Fruit fly (Drosophila melanogaster) whole organism, prepupa: ENCODE measurements around the gene Mp.

Source experiments
- CG10669 ChIP-seq: fragments of 200-800 bp; sonication (Bioruptor generic); optimal IDR thresholded peaks from 3 replicates; lab custom pipeline; 2018; ENCODE audit warnings: missing biosample characterization, mild to moderate bottlenecking, missing genetic modification characterization, moderate library complexity
- CG11294 ChIP-seq: fragments of 200-800 bp; sonication (Bioruptor generic); IDR thresholded peaks from 2 replicates; pipeline ENCODE4 v1.3.6; 2022; ENCODE audit warnings: missing biosample characterization, missing genetic modification characterization
- CG11762 ChIP-seq: fragments of 200-800 bp; sonication (Bioruptor generic); optimal IDR thresholded peaks from 3 replicates; lab custom pipeline; 2016; ENCODE audit warnings: missing biosample characterization, missing genetic modification characterization; ENCODE audit not compliant: insufficient read depth
- CG11902 ChIP-seq: fragments of 200-800 bp; sonication (Bioruptor generic); optimal IDR thresholded peaks from 3 replicates; lab custom pipeline; 2016; ENCODE audit warnings: missing biosample characterization, missing genetic modification characterization
- CG1621 ChIP-seq: fragments of 200-800 bp; sonication (Bioruptor generic); optimal IDR thresholded peaks from 3 replicates; lab custom pipeline; 2018; ENCODE audit warnings: missing biosample characterization, mild to moderate bottlenecking, missing genetic modification characterization
- CG3032 ChIP-seq: fragments of 200-800 bp; optimal IDR thresholded peaks from 2 replicates; lab custom pipeline; 2019; ENCODE audit warnings: missing biosample characterization, mild to moderate bottlenecking, missing genetic modification characterization, moderate library complexity
- CG31627 ChIP-seq: fragments of 200-800 bp; sonication (Bioruptor generic); optimal IDR thresholded peaks from 3 replicates; lab custom pipeline; 2016; ENCODE audit warnings: missing biosample characterization, missing genetic modification characterization
- CG32006 ChIP-seq: fragments of 200-800 bp; sonication (Bioruptor generic); optimal IDR thresholded peaks from 3 replicates; lab custom pipeline; 2017; ENCODE audit warnings: missing biosample characterization, mild to moderate bottlenecking, missing genetic modification characterization
- CG3919 ChIP-seq: fragments of 200-800 bp; sonication (Bioruptor generic); optimal IDR thresholded peaks from 3 replicates; lab custom pipeline; 2016; ENCODE audit warnings: missing biosample characterization, missing genetic modification characterization
- CG6276 ChIP-seq: fragments of 200-800 bp; sonication (Bioruptor generic); optimal IDR thresholded peaks from 2 replicates; lab custom pipeline; 2017; ENCODE audit warnings: missing biosample characterization, mild to moderate bottlenecking, missing genetic modification characterization
- CG6792 ChIP-seq: fragments of 200-800 bp; sonication (Bioruptor generic); optimal IDR thresholded peaks from 3 replicates; lab custom pipeline; 2016; ENCODE audit warnings: missing biosample characterization, missing genetic modification characterization
- CG6808 ChIP-seq: fragments of 200-800 bp; sonication (Bioruptor generic); optimal IDR thresholded peaks from 3 replicates; lab custom pipeline; 2017; ENCODE audit warnings: missing biosample characterization, missing genetic modification characterization, mild to moderate bottlenecking, moderate library complexity, missing genetic modification reagents
- CG8119 ChIP-seq: fragments of 200-800 bp; sonication (Bioruptor generic); IDR thresholded peaks from 3 replicates; pipeline ENCODE4 v1.3.6; 2022; ENCODE audit warnings: missing biosample characterization, missing genetic modification characterization
- CG8319 ChIP-seq: fragments of 200-800 bp; sonication (Bioruptor generic); optimal IDR thresholded peaks from 3 replicates; lab custom pipeline; 2016; ENCODE audit warnings: missing biosample characterization, missing genetic modification characterization
- CG8632 ChIP-seq: fragments of 200-800 bp; sonication (Bioruptor generic); optimal IDR thresholded peaks from 3 replicates; lab custom pipeline; 2016; ENCODE audit warnings: missing biosample characterization, missing genetic modification characterization
- CG9139 ChIP-seq: fragments of 200-800 bp; sonication (Bioruptor generic); optimal IDR thresholded peaks from 3 replicates; lab custom pipeline; 2017; ENCODE audit warnings: missing biosample characterization, mild to moderate bottlenecking, missing genetic modification characterization
- Eip78C ChIP-seq: fragments of 200-800 bp; sonication (Bioruptor generic); peaks from one replicate; lab custom pipeline; 2016; ENCODE audit warnings: missing biosample characterization, missing genetic modification characterization
- Eip93F ChIP-seq: fragments of 200-800 bp; sonication (Bioruptor generic); optimal IDR thresholded peaks from 2 replicates; lab custom pipeline; 2016; ENCODE audit warnings: missing biosample characterization, mild to moderate bottlenecking, missing genetic modification characterization
- Ets96B ChIP-seq: fragments of 200-800 bp; optimal IDR thresholded peaks from 2 replicates; lab custom pipeline; 2019; ENCODE audit warnings: missing biosample characterization, mild to moderate bottlenecking, missing genetic modification characterization, moderate library complexity
- Gug ChIP-seq: fragments of 200-800 bp; sonication (Bioruptor generic); IDR thresholded peaks from 2 replicates; pipeline ENCODE4 v1.3.6; 2022; ENCODE audit warnings: missing biosample characterization, missing genetic modification characterization
- Hr39 ChIP-seq: fragments of 200-800 bp; sonication (Bioruptor generic); optimal IDR thresholded peaks from 2 replicates; lab custom pipeline; 2016; ENCODE audit warnings: missing biosample characterization, missing genetic modification characterization
- Met ChIP-seq: fragments of 200-800 bp; sonication (Bioruptor generic); optimal IDR thresholded peaks from 3 replicates; lab custom pipeline; 2016; ENCODE audit warnings: missing biosample characterization, missing genetic modification characterization
- OdsH ChIP-seq: fragments of 200-800 bp; sonication (Bioruptor generic); optimal IDR thresholded peaks from 3 replicates; lab custom pipeline; 2016; ENCODE audit warnings: missing biosample characterization, missing genetic modification characterization
- Smox ChIP-seq: fragments of 200-800 bp; sonication (Bioruptor generic); optimal IDR thresholded peaks from 3 replicates; lab custom pipeline; 2016; ENCODE audit warnings: missing biosample characterization, missing genetic modification characterization
- Sox102F ChIP-seq: fragments of 200-800 bp; sonication (Bioruptor generic); optimal IDR thresholded peaks from 2 replicates; lab custom pipeline; 2016; ENCODE audit warnings: missing biosample characterization, mild to moderate bottlenecking, missing genetic modification characterization
- Sox14 ChIP-seq: fragments of 200-800 bp; sonication (Bioruptor generic); optimal IDR thresholded peaks from 3 replicates; lab custom pipeline; 2016; ENCODE audit warnings: missing biosample characterization, missing genetic modification characterization
- dac ChIP-seq: fragments of 200-800 bp; sonication (Bioruptor generic); optimal IDR thresholded peaks from 2 replicates; lab custom pipeline; 2017; ENCODE audit warnings: missing biosample characterization, mild to moderate bottlenecking, missing genetic modification characterization
- eg ChIP-seq: fragments of 200-800 bp; sonication (Bioruptor generic); IDR thresholded peaks from 3 replicates; pipeline ENCODE4 v1.3.6; 2022; ENCODE audit warnings: missing biosample characterization, missing genetic modification characterization
- fd85E ChIP-seq: fragments of 200-800 bp; sonication (Bioruptor generic); optimal IDR thresholded peaks from 3 replicates; lab custom pipeline; 2016; ENCODE audit warnings: missing biosample characterization, missing genetic modification characterization
- fkh ChIP-seq: fragments of 200-800 bp; sonication (Bioruptor generic); optimal IDR thresholded peaks from 3 replicates; lab custom pipeline; 2017; ENCODE audit warnings: missing biosample characterization, mild to moderate bottlenecking, missing genetic modification characterization, moderate library complexity
- lz ChIP-seq: fragments of 200-800 bp; sonication (Bioruptor generic); optimal IDR thresholded peaks from 3 replicates; lab custom pipeline; 2016; ENCODE audit warnings: missing biosample characterization, missing genetic modification characterization
- net ChIP-seq: fragments of 200-800 bp; sonication (Bioruptor generic); optimal IDR thresholded peaks from 3 replicates; lab custom pipeline; 2016; ENCODE audit warnings: missing biosample characterization, missing genetic modification characterization
- pdm3 ChIP-seq: fragments of 200-800 bp; sonication (Bioruptor generic); optimal IDR thresholded peaks from 3 replicates; lab custom pipeline; 2016; ENCODE audit warnings: missing biosample characterization, missing genetic modification characterization
- salr ChIP-seq, 2 experiments: fragments of 200-800 bp; sonication (Bioruptor generic); optimal IDR thresholded peaks; 3 replicates each; lab custom pipeline; 2016 to 2018; ENCODE audit warnings: missing biosample characterization in 2 of 2, missing genetic modification characterization in 2 of 2, mild to moderate bottlenecking in 1 of 2
- spab ChIP-seq: fragments of 200-800 bp; sonication (Bioruptor generic); optimal IDR thresholded peaks from 2 replicates; lab custom pipeline; 2017; ENCODE audit warnings: missing biosample characterization, mild to moderate bottlenecking, missing genetic modification characterization, missing genetic modification reagents
- ss ChIP-seq, 2 experiments: fragments of 200-800 bp; sonication (Bioruptor generic); optimal IDR thresholded peaks; 2 replicates in 1 of 2; 3 replicates in 1 of 2; lab custom pipeline; 2017 to 2018; ENCODE audit warnings: mild to moderate bottlenecking in 2 of 2, missing biosample characterization in 2 of 2, missing genetic modification characterization in 2 of 2, moderate library complexity in 1 of 2
- svp ChIP-seq: fragments of 200-800 bp; sonication (Bioruptor generic); peaks from one replicate; lab custom pipeline; 2016; ENCODE audit warnings: missing biosample characterization, missing genetic modification characterization
- topi ChIP-seq: fragments of 200-800 bp; sonication (Bioruptor generic); optimal IDR thresholded peaks from 3 replicates; lab custom pipeline; 2016; ENCODE audit warnings: missing biosample characterization, missing genetic modification characterization
- vri ChIP-seq: fragments of 200-800 bp; sonication (Bioruptor generic); optimal IDR thresholded peaks from 3 replicates; lab custom pipeline; 2016; ENCODE audit warnings: missing biosample characterization, mild to moderate bottlenecking, missing genetic modification characterization

Mp gene

DNA sequence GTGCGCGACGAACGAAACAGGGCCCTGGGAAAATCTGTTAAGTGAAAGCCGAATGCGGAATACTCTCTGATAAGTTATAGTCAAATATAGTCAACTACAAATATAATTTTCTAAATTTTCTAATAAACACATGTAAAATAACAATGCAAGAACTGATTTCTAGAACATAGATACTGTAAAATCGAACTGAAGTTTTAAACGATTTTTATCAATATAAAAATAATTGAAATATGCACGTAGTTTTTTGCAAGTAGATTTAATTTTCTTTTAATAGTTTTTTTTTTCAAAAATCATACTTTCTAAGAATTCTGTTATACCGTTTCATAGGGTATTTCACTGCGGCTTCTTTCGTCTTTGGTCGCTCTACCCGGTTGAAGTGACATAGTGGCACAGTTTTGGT is 9.7 kb downstream of the Mp start (continued):
- TF ChIP-seq Smox (GFP tag; lab: Kevin White, UChicago) (peak; percentile 11), CG6276 (GFP tag; lab: Kevin White, UChicago) (peak; percentile 35), CG11762 (no peak), CG8119 (GFP tag; lab: Robert Waterston, UW) (peak; percentile 44; the same call in 1 of the 3 replicates), pdm3 (GFP tag; lab: Kevin White, UChicago) (peak; percentile 24), dac (GFP tag; lab: Kevin White, UChicago) (no peak), Eip93F (GFP tag; lab: Kevin White, UChicago) (no peak), Sox102F (no peak), spab (GFP tag; lab: Kevin White, UChicago) (peak; percentile 63), fkh (GFP tag; lab: Kevin White, UChicago) (peak; percentile 12), eg (GFP tag; lab: Robert Waterston, UW) (peak; percentile 40; the same call in 1 of the 3 replicates), CG3919 (GFP tag; lab: Kevin White, UChicago) (peak; percentile 43), fd85E (no peak), CG11294 (GFP tag; lab: Robert Waterston, UW) (no peak), svp (peak; percentile 46), topi (GFP tag; lab: Kevin White, UChicago) (peak; percentile 28), CG6792 (GFP tag; lab: Kevin White, UChicago) (no peak), CG1621 (tag; lab: Kevin White, UChicago) (no peak), CG31627 (peak; percentile 22), Eip78C (GFP tag; lab: Kevin White, UChicago) (peak; percentile 84), net (GFP tag; lab: Kevin White, UChicago) (peak; percentile 32), Gug (GFP tag; lab: Robert Waterston, UW) (no peak), CG10669 (peak; percentile 36), vri (GFP tag; lab: Kevin White, UChicago) (no peak), CG11902 (peak; percentile 3), Hr39 (GFP tag; lab: Kevin White, UChicago) (no peak)

dm6 chr3L:7009411-7009810 is 10.8 kb downstream of the Mp start:
- peak; percentile 17 for TF ChIP-seq CG3919 (GFP tag; lab: Kevin White, UChicago)
- TF ChIP-seq fkh (GFP tag; lab: Kevin White, UChicago) = no peak
- TF ChIP-seq eg (GFP tag; lab: Robert Waterston, UW) = no peak
- TF ChIP-seq CG6808 (GFP tag; lab: Kevin White, UChicago) = peak; percentile 16
- peak in 1 of 2 experiments; percentile 6 for TF ChIP-seq salr (GFP tag; optimal IDR thresholded peaks at IDR 0.05; lab: Kevin White, UChicago)
- TF ChIP-seq spab (GFP tag; lab: Kevin White, UChicago) = peak; percentile 2
- no peak for TF ChIP-seq CG11294 (GFP tag; lab: Robert Waterston, UW)
- TF ChIP-seq Ets96B (tag; lab: Kevin White, UChicago) = peak; percentile 29
- peak; percentile 5 for TF ChIP-seq CG8632 (GFP tag; lab: Kevin White, UChicago)
- no peak for TF ChIP-seq Met (GFP tag; lab: Kevin White, UChicago)
- TF ChIP-seq Sox14 (GFP tag; lab: Kevin White, UChicago) = no peak
- peak; percentile 57 for TF ChIP-seq svp
- peak; percentile 42 for TF ChIP-seq CG3032
- TF ChIP-seq CG11762 = no peak
- peak; percentile 40 for TF ChIP-seq CG32006 (GFP tag; lab: Kevin White, UChicago)
- peak; percentile 31 for TF ChIP-seq CG6276 (GFP tag; lab: Kevin White, UChicago)
- peak; percentile 71 for TF ChIP-seq Eip78C (GFP tag; lab: Kevin White, UChicago)
- no peak for TF ChIP-seq CG8319 (GFP tag; lab: Kevin White, UChicago)
- TF ChIP-seq pdm3 (GFP tag; lab: Kevin White, UChicago) = no peak
- TF ChIP-seq OdsH = peak; percentile 2
- no peak for TF ChIP-seq lz
- no peak for TF ChIP-seq CG9139 (GFP tag; lab: Kevin White, UChicago)
- peak in 1 of 2 experiments; percentile 8 for TF ChIP-seq ss (GFP tag; optimal IDR thresholded peaks at IDR 0.05; lab: Kevin White, UChicago)
